Fruit fly (Drosophila melanogaster) whole organism, prepupa: ENCODE data around the gene AdoR.

ENCODE experiments used
- Blimp-1 ChIP-seq: fragments of 200-800 bp; sonication (Bioruptor generic); optimal IDR thresholded peaks from 3 replicates; lab custom pipeline; 2017; ENCODE audit warnings: missing biosample characterization, missing genetic modification characterization, mild to moderate bottlenecking, moderate library complexity, missing genetic modification reagents
- CG11294 ChIP-seq: fragments of 200-800 bp; sonication (Bioruptor generic); IDR thresholded peaks from 2 replicates; pipeline ENCODE4 v1.3.6; 2022; ENCODE audit warnings: missing biosample characterization, missing genetic modification characterization
- CG16779 ChIP-seq: fragments of 200-800 bp; sonication (Bioruptor generic); optimal IDR thresholded peaks from 3 replicates; lab custom pipeline; 2017; ENCODE audit warnings: missing biosample characterization, mild to moderate bottlenecking, missing genetic modification characterization
- CG32006 ChIP-seq: fragments of 200-800 bp; sonication (Bioruptor generic); optimal IDR thresholded peaks from 3 replicates; lab custom pipeline; 2017; ENCODE audit warnings: missing biosample characterization, mild to moderate bottlenecking, missing genetic modification characterization
- CG34406 ChIP-seq: fragments of 200-800 bp; sonication (Bioruptor generic); optimal IDR thresholded peaks from 3 replicates; lab custom pipeline; 2016; ENCODE audit warnings: missing biosample characterization, missing genetic modification characterization
- CG4318 ChIP-seq: fragments of 200-800 bp; sonication (Bioruptor generic); optimal IDR thresholded peaks from 3 replicates; lab custom pipeline; 2017; ENCODE audit warnings: missing biosample characterization, mild to moderate bottlenecking, missing genetic modification characterization
- CG6163 ChIP-seq: fragments of 200-800 bp; sonication (Bioruptor generic); IDR thresholded peaks from 3 replicates; pipeline ENCODE4 v1.3.6; 2022; ENCODE audit warnings: missing biosample characterization, missing genetic modification characterization
- CG8119 ChIP-seq: fragments of 200-800 bp; sonication (Bioruptor generic); IDR thresholded peaks from 3 replicates; pipeline ENCODE4 v1.3.6; 2022; ENCODE audit warnings: missing biosample characterization, missing genetic modification characterization
- CG8632 ChIP-seq: fragments of 200-800 bp; sonication (Bioruptor generic); optimal IDR thresholded peaks from 3 replicates; lab custom pipeline; 2016; ENCODE audit warnings: missing biosample characterization, missing genetic modification characterization
- Eip75B ChIP-seq: fragments of 200-800 bp; sonication (Bioruptor generic); optimal IDR thresholded peaks from 3 replicates; lab custom pipeline; 2016; ENCODE audit warnings: missing biosample characterization, missing genetic modification characterization
- Eip78C ChIP-seq: fragments of 200-800 bp; sonication (Bioruptor generic); peaks from one replicate; lab custom pipeline; 2016; ENCODE audit warnings: missing biosample characterization, missing genetic modification characterization
- Eip93F ChIP-seq: fragments of 200-800 bp; sonication (Bioruptor generic); optimal IDR thresholded peaks from 2 replicates; lab custom pipeline; 2016; ENCODE audit warnings: missing biosample characterization, mild to moderate bottlenecking, missing genetic modification characterization
- Ets21C ChIP-seq: fragments of 200-800 bp; sonication (Bioruptor generic); optimal IDR thresholded peaks from 3 replicates; lab custom pipeline; 2016; ENCODE audit warnings: missing biosample characterization, missing genetic modification characterization
- Ets96B ChIP-seq: fragments of 200-800 bp; optimal IDR thresholded peaks from 2 replicates; lab custom pipeline; 2019; ENCODE audit warnings: missing biosample characterization, mild to moderate bottlenecking, missing genetic modification characterization, moderate library complexity
- Gug ChIP-seq: fragments of 200-800 bp; sonication (Bioruptor generic); IDR thresholded peaks from 2 replicates; pipeline ENCODE4 v1.3.6; 2022; ENCODE audit warnings: missing biosample characterization, missing genetic modification characterization
- Hr38 ChIP-seq: sonication (Bioruptor generic); optimal IDR thresholded peaks from 2 replicates; lab custom pipeline; 2016; ENCODE audit warnings: missing biosample characterization, missing genetic modification characterization
- Lpt ChIP-seq: fragments of 200-800 bp; sonication (Bioruptor generic); optimal IDR thresholded peaks from 3 replicates; lab custom pipeline; 2016; ENCODE audit warnings: missing biosample characterization, missing genetic modification characterization
- Met ChIP-seq: fragments of 200-800 bp; sonication (Bioruptor generic); optimal IDR thresholded peaks from 3 replicates; lab custom pipeline; 2016; ENCODE audit warnings: missing biosample characterization, missing genetic modification characterization
- OdsH ChIP-seq: fragments of 200-800 bp; sonication (Bioruptor generic); optimal IDR thresholded peaks from 3 replicates; lab custom pipeline; 2016; ENCODE audit warnings: missing biosample characterization, missing genetic modification characterization
- Smox ChIP-seq: fragments of 200-800 bp; sonication (Bioruptor generic); optimal IDR thresholded peaks from 3 replicates; lab custom pipeline; 2016; ENCODE audit warnings: missing biosample characterization, missing genetic modification characterization
- Sox102F ChIP-seq: fragments of 200-800 bp; sonication (Bioruptor generic); optimal IDR thresholded peaks from 2 replicates; lab custom pipeline; 2016; ENCODE audit warnings: missing biosample characterization, mild to moderate bottlenecking, missing genetic modification characterization
- Sox14 ChIP-seq: fragments of 200-800 bp; sonication (Bioruptor generic); optimal IDR thresholded peaks from 3 replicates; lab custom pipeline; 2016; ENCODE audit warnings: missing biosample characterization, missing genetic modification characterization
- Sox15 ChIP-seq: fragments of 200-800 bp; sonication (Bioruptor generic); optimal IDR thresholded peaks from 3 replicates; lab custom pipeline; 2016; ENCODE audit warnings: missing biosample characterization, missing genetic modification characterization
- achi ChIP-seq: fragments of 200-800 bp; sonication (Bioruptor generic); optimal IDR thresholded peaks from 3 replicates; lab custom pipeline; 2016; ENCODE audit warnings: missing biosample characterization, missing genetic modification characterization
- acj6 ChIP-seq: fragments of 200-800 bp; sonication (Bioruptor generic); optimal IDR thresholded peaks from 3 replicates; lab custom pipeline; 2016; ENCODE audit warnings: missing biosample characterization, missing genetic modification characterization
- cyc ChIP-seq: fragments of 200-800 bp; sonication (Bioruptor generic); optimal IDR thresholded peaks from 3 replicates; lab custom pipeline; 2016; ENCODE audit warnings: missing biosample characterization, missing genetic modification characterization
- dsx ChIP-seq: fragments of 200-800 bp; optimal IDR thresholded peaks from 3 replicates; lab custom pipeline; 2019; ENCODE audit warnings: missing biosample characterization, mild to moderate bottlenecking, missing genetic modification characterization, moderate library complexity; ENCODE audit not compliant: poor library complexity, severe bottlenecking
- eg ChIP-seq: fragments of 200-800 bp; sonication (Bioruptor generic); IDR thresholded peaks from 3 replicates; pipeline ENCODE4 v1.3.6; 2022; ENCODE audit warnings: missing biosample characterization, missing genetic modification characterization
- fkh ChIP-seq: fragments of 200-800 bp; sonication (Bioruptor generic); optimal IDR thresholded peaks from 3 replicates; lab custom pipeline; 2017; ENCODE audit warnings: missing biosample characterization, mild to moderate bottlenecking, missing genetic modification characterization, moderate library complexity
- lz ChIP-seq: fragments of 200-800 bp; sonication (Bioruptor generic); optimal IDR thresholded peaks from 3 replicates; lab custom pipeline; 2016; ENCODE audit warnings: missing biosample characterization, missing genetic modification characterization
- net ChIP-seq: fragments of 200-800 bp; sonication (Bioruptor generic); optimal IDR thresholded peaks from 3 replicates; lab custom pipeline; 2016; ENCODE audit warnings: missing biosample characterization, missing genetic modification characterization
- pdm3 ChIP-seq: fragments of 200-800 bp; sonication (Bioruptor generic); optimal IDR thresholded peaks from 3 replicates; lab custom pipeline; 2016; ENCODE audit warnings: missing biosample characterization, missing genetic modification characterization
- spab ChIP-seq: fragments of 200-800 bp; sonication (Bioruptor generic); optimal IDR thresholded peaks from 2 replicates; lab custom pipeline; 2017; ENCODE audit warnings: missing biosample characterization, mild to moderate bottlenecking, missing genetic modification characterization, missing genetic modification reagents
- svp ChIP-seq: fragments of 200-800 bp; sonication (Bioruptor generic); peaks from one replicate; lab custom pipeline; 2016; ENCODE audit warnings: missing biosample characterization, missing genetic modification characterization

The AdoR gene

DNA sequence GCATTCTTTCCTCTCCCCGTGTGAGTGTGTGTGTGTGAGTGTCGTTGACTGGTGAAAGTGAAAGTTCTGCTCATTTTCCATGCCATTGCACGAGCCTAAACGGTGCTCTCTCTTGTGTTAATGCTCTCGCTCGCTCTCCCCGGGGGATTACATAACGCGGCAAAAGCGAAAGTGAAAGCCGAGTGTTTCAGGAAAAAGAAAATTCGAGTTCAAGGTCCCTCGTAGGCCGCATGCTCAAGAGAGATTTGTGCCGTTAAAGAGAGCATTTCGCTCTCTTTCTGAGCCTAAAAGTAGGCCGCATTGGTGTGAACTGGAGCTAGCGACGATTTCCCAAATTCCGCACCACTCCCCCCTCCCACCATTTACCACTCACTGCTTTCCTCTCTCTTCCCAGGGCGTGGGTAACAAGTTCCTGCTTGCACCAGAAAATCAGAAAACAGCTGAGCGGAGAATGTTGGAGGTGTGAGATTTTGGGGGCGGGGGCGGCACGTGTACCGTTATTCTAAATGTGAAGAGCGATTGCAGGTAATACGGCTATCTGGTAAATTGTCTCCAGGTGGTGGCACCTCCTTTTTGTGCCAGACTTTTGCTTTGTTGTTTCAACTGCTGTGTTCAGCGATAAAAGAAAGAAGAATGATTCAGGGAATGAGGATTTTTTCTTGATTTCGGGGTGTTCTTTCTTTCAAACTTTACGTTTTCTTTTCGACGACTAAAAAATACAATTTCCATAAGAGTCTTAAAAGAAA, 59.0 kb downstream of the AdoR start (continued):
- TF ChIP-seq CG4318 (GFP tag; lab: Kevin White, UChicago) (no peak), Lpt (no peak), Ets21C (GFP tag; lab: Kevin White, UChicago) (no peak), CG8632 (GFP tag; lab: Kevin White, UChicago) (no peak), acj6 (GFP tag; lab: Kevin White, UChicago) (no peak), lz (GFP tag; lab: Kevin White, UChicago) (no peak), CG8119 (GFP tag; lab: Robert Waterston, UW) (no peak), Eip78C (peak; percentile 22), Blimp-1 (GFP tag; lab: Kevin White, UChicago) (peak; percentile 66), Sox102F (GFP tag; lab: Kevin White, UChicago) (no peak), Ets96B (tag; lab: Kevin White, UChicago) (peak; percentile 20), CG16779 (tag; lab: Kevin White, UChicago) (peak; percentile 21), Gug (GFP tag; lab: Robert Waterston, UW) (no peak), cyc (GFP tag; lab: Kevin White, UChicago) (no peak), pdm3 (GFP tag; lab: Kevin White, UChicago) (no peak), spab (GFP tag; lab: Kevin White, UChicago) (peak; percentile 2), Met (GFP tag; lab: Kevin White, UChicago) (no peak), svp (GFP tag; lab: Kevin White, UChicago) (no peak), fkh (GFP tag; lab: Kevin White, UChicago) (no peak), CG6163 (GFP tag; lab: Robert Waterston, UW) (peak; percentile 51; the same call in 2 of the 3 replicates), eg (GFP tag; lab: Robert Waterston, UW) (0 out of 3 replicates have a peak, but pooled peaks have one; percentile 29), Eip93F (GFP tag; lab: Kevin White, UChicago) (no peak), Eip75B (GFP tag; lab: Kevin White, UChicago) (peak; percentile 53), net (GFP tag; lab: Kevin White, UChicago) (no peak), CG34406 (no peak), Sox14 (GFP tag; lab: Kevin White, UChicago) (no peak), achi (no peak), Smox (GFP tag; lab: Kevin White, UChicago) (no peak), dsx (GFP tag; lab: Kevin White, UChicago) (peak; percentile 12), OdsH (GFP tag; lab: Kevin White, UChicago) (no peak), CG32006 (GFP tag; lab: Kevin White, UChicago) (peak; percentile 24), CG11294 (GFP tag; lab: Robert Waterston, UW) (no peak), Sox15 (GFP tag; lab: Kevin White, UChicago) (no peak), Hr38 (GFP tag; lab: Kevin White, UChicago) (no peak)
